Worm (Caenorhabditis elegans) whole organism, L3 larva: ENCODE data around the gene fbxb-15.
"Not testable (repeated sequence)": the region's sequence is repeated elsewhere in the genome, so short reads cannot be mapped to it uniquely, and the experiment has no call there.

Experiments
- egl-27 ChIP-seq: sonication (generic microtip); optimal IDR thresholded peaks from 4 replicates; lab custom pipeline; 2017; ENCODE audit warnings: missing biosample characterization, missing genetic modification reagents, missing genetic modification characterization
- pqm-1 ChIP-seq: fragments of 150-350 bp; optimal IDR thresholded peaks from 2 replicates; lab custom pipeline; 2017; ENCODE audit warnings: missing biosample characterization, missing genetic modification characterization, inconsistent platforms
- zag-1 ChIP-seq: fragments of 150-350 bp; optimal IDR thresholded peaks from 2 replicates; lab custom pipeline; 2014; ENCODE audit warnings: missing biosample characterization, missing genetic modification characterization

DNA sequence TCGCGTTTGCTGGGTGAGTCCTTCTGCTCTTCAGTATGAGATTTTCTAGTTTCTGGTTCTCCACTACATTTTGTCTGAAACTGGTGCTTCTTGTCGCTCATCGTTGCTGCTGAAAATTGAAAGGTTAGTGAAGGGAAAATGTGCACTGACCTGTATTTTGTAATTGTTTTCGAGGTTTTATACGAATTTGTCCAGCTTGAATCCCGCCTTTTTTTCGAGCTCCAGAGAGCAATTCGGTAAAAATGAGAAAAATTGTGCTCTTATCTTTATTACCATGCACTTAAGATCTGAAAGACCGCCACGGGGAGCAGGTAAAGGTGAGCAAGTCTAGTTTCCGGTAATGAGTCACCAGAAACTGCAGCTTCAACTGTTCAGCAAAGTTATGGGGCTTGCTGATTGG lies 25.5 kb downstream of the fbxb-15 start, which contains the start of gene C08E3.15:
- not testable (repeated sequence) for TF ChIP-seq zag-1; egl-27 (tag; lab: Kevin White, UChicago); pqm-1 (tag; lab: Kevin White, UChicago)
